Fruit fly (Drosophila melanogaster): Measurements from ENCODE around the gene Atg3.

Atg3 gene

dm6 chr3L:18791232-18792008 lies 42.9 kb downstream of the Atg3 start (continued):
- peak; percentile 52 for TF ChIP-seq ems (GFP tag; optimal IDR thresholded peaks at IDR 0.05)
- TF ChIP-seq ash1 (GFP tag; optimal IDR thresholded peaks at IDR 0.05): no peak
- peak; percentile 33 for TF ChIP-seq CG17385 (GFP tag; optimal IDR thresholded peaks at IDR 0.05)
- no peak for TF ChIP-seq Doc2 (GFP tag; IDR thresholded peaks at IDR 0.05)
- TF ChIP-seq Side (GFP tag; optimal IDR thresholded peaks at IDR 0.05): no peak
- TF ChIP-seq h (optimal IDR thresholded peaks at IDR 0.05): no peak
- TF ChIP-seq CG15696 (tag; optimal IDR thresholded peaks at IDR 0.05): no peak
- TF ChIP-seq chm (GFP tag; IDR thresholded peaks at IDR 0.05): no peak
- TF ChIP-seq NFAT (GFP tag; IDR thresholded peaks at IDR 0.05): no peak
- TF ChIP-seq CG10267 (tag; optimal IDR thresholded peaks at IDR 0.05): no peak
- TF ChIP-seq CG2889 (GFP tag; IDR thresholded peaks at IDR 0.05): no peak
- peak; percentile 35; the same call in 1 of the 2 replicates for TF ChIP-seq sisA (GFP tag; IDR thresholded peaks at IDR 0.05)
- TF ChIP-seq CG2712 (tag; optimal IDR thresholded peaks at IDR 0.05): peak; percentile 4
- TF ChIP-seq CG31388 (GFP tag; optimal IDR thresholded peaks at IDR 0.05): no peak
- no peak for TF ChIP-seq Lim3 (GFP tag; IDR thresholded peaks at IDR 0.05)
- no peak for TF ChIP-seq CG17829 (tag; optimal IDR thresholded peaks at IDR 0.05)
- no peak for TF ChIP-seq CG1529 (GFP tag; optimal IDR thresholded peaks at IDR 0.05)
- TF ChIP-seq al (GFP tag; IDR thresholded peaks at IDR 0.05): no peak
- TF ChIP-seq CrebB (tag; optimal IDR thresholded peaks at IDR 0.05): no peak
- peak; percentile 19 for TF ChIP-seq Dad (GFP tag; optimal IDR thresholded peaks at IDR 0.05)
- peak; percentile 60 for TF ChIP-seq CoRest (tag; optimal IDR thresholded peaks at IDR 0.05)
- peak; percentile 68 for TF ChIP-seq CG32772 (GFP tag; IDR thresholded peaks at IDR 0.05)
- no peak for TF ChIP-seq Mad (GFP tag; optimal IDR thresholded peaks at IDR 0.05)
- TF ChIP-seq Ada2b (GFP tag; IDR thresholded peaks at IDR 0.05): peak; percentile 41
- no peak for TF ChIP-seq luna (GFP tag; optimal IDR thresholded peaks at IDR 0.05)
- TF ChIP-seq CG12104 (GFP tag; optimal IDR thresholded peaks at IDR 0.05): peak; percentile 25
- TF ChIP-seq fru (optimal IDR thresholded peaks at IDR 0.05): no peak
- no peak for TF ChIP-seq corto (GFP tag; optimal IDR thresholded peaks at IDR 0.05)
- TF ChIP-seq CG1024 (GFP tag; IDR thresholded peaks at IDR 0.05): no peak
- no peak for TF ChIP-seq CG12071 (GFP tag; optimal IDR thresholded peaks at IDR 0.05)
- TF ChIP-seq Bdp1 (GFP tag; optimal IDR thresholded peaks at IDR 0.05): no peak
- peak; percentile 37 for TF ChIP-seq Sox102F (GFP tag; optimal IDR thresholded peaks at IDR 0.05)
- peak in 1 of 3 experiments; percentile 46 for TF ChIP-seq lola (GFP tag; optimal IDR thresholded peaks at IDR 0.05)
- TF ChIP-seq tna (GFP tag; IDR thresholded peaks at IDR 0.05; ENCODE audit: partially characterized antibody): no peak; the same call in 1 of the 2 replicates
- TF ChIP-seq CG9932 (GFP tag; IDR thresholded peaks at IDR 0.05): no peak
- TF ChIP-seq zfh1 (GFP tag; IDR thresholded peaks at IDR 0.05): 0 out of 3 replicates have a peak, but pooled peaks have one; percentile 25
- no peak for TF ChIP-seq hkb (optimal IDR thresholded peaks at IDR 0.05)
- TF ChIP-seq hkb (GFP tag; IDR thresholded peaks at IDR 0.05): no peak
- no peak for TF ChIP-seq Sox100B (GFP tag; optimal IDR thresholded peaks at IDR 0.05)
- peak; percentile 39; the same call in 1 of the 2 replicates for TF ChIP-seq CG10366 (GFP tag; IDR thresholded peaks at IDR 0.05)
- no peak for TF ChIP-seq da (GFP tag; optimal IDR thresholded peaks at IDR 0.05)
- TF ChIP-seq Opbp (GFP tag; IDR thresholded peaks at IDR 0.05; ENCODE audit: partially characterized antibody): no peak
- no peak for TF ChIP-seq CG6791 (GFP tag; IDR thresholded peaks at IDR 0.05; ENCODE audit: partially characterized antibody)
- TF ChIP-seq CG15073 (GFP tag; optimal IDR thresholded peaks at IDR 0.05): no peak
- peak; percentile 36; the same call in 1 of the 2 replicates for TF ChIP-seq E2f1 (GFP tag; IDR thresholded peaks at IDR 0.05)
- peak; percentile 52 for TF ChIP-seq bcd (GFP tag; optimal IDR thresholded peaks at IDR 0.05)
- no peak for TF ChIP-seq CG43689 (GFP tag; IDR thresholded peaks at IDR 0.05)
- TF ChIP-seq Dfd (GFP tag; optimal IDR thresholded peaks at IDR 0.05): no peak
- peak; percentile 41 for TF ChIP-seq CG1233 (GFP tag; optimal IDR thresholded peaks at IDR 0.05)
- no peak for TF ChIP-seq jumu (GFP tag; optimal IDR thresholded peaks at IDR 0.05)
- no peak for TF ChIP-seq CG12942 (GFP tag; optimal IDR thresholded peaks at IDR 0.05)

Data from whole organism, embryonic.